Worm (Caenorhabditis elegans): ENCODE measurements around the gene bcl-7.
A peak's percentile ranks its signal among the peaks of the same experiment; 100 is the strongest.

The bcl-7 gene

ce11 chrIII:5940525-5940974, 14.7 kb downstream of the bcl-7 start (continued):
- TF ChIP-seq mxl-3 (GFP tag; optimal IDR thresholded peaks at IDR 0.05) (peak; percentile 90), nhr-28 (tag; optimal IDR thresholded peaks at IDR 0.05) (peak; percentile 67), mxl-2 (GFP tag; conservative IDR thresholded peaks at IDR 0.05) (0 out of 2 replicates have a peak, but pooled peaks have one; percentile 28), pha-4 (GFP tag; IDR thresholded peaks at IDR 0.05) (peak; percentile 51; the same call in 1 of the 2 replicates), pha-4 (tag; optimal IDR thresholded peaks at IDR 0.05) (peak; percentile 69), daf-12 (tag; optimal IDR thresholded peaks at IDR 0.05) (no peak), hlh-11 (tag; optimal IDR thresholded peaks at IDR 0.05) (peak; percentile 92), lim-7 (GFP tag; IDR thresholded peaks at IDR 0.05) (peak; percentile 51; the same call in 1 of the 2 replicates), ceh-32 (tag; optimal IDR thresholded peaks at IDR 0.05; ENCODE audit: poor library complexity) (no peak), pqm-1 (tag; optimal IDR thresholded peaks at IDR 0.05) (peak; percentile 42), mes-2 (tag; optimal IDR thresholded peaks at IDR 0.05; ENCODE audit: poor library complexity, severe bottlenecking) (peak; percentile 60), rbr-2 (tag; optimal IDR thresholded peaks at IDR 0.05) (peak; percentile 51), ceh-62 (tag; optimal IDR thresholded peaks at IDR 0.05) (no peak), ztf-7 (tag; optimal IDR thresholded peaks at IDR 0.05) (no peak), zip-2 (tag; optimal IDR thresholded peaks at IDR 0.05) (peak; percentile 79), ces-1 (GFP tag; optimal IDR thresholded peaks at IDR 0.05) (no peak), fos-1 (tag; optimal IDR thresholded peaks at IDR 0.05) (no peak), dve-1 (tag; optimal IDR thresholded peaks at IDR 0.05; ENCODE audit: insufficient read depth) (peak; percentile 85), D1046.2 (GFP tag; IDR thresholded peaks at IDR 0.05) (0 out of 2 replicates have a peak, but pooled peaks have one; percentile 21), F26F4.8 (GFP tag; conservative IDR thresholded peaks at IDR 0.05) (no peak), ZK337.2 (GFP tag; IDR thresholded peaks at IDR 0.05) (no peak), ZK546.5 (tag; optimal IDR thresholded peaks at IDR 0.05) (no peak), fkh-10 (GFP tag; optimal IDR thresholded peaks at IDR 0.05) (no peak), nhr-25 (tag; optimal IDR thresholded peaks at IDR 0.05; ENCODE audit: borderline replicate concordance, insufficient read depth) (no peak), T20F7.1 (GFP tag; optimal IDR thresholded peaks at IDR 0.05) (peak; percentile 44), F44E2.7 (GFP tag; IDR thresholded peaks at IDR 0.05) (no peak), zip-11 (GFP tag; IDR thresholded peaks at IDR 0.05) (no peak), hlh-30 (tag; optimal IDR thresholded peaks at IDR 0.05; ENCODE audit: insufficient read depth) (peak; percentile 98), dmd-9 (GFP tag; IDR thresholded peaks at IDR 0.05) (no peak), mdt-29 (GFP tag; IDR thresholded peaks at IDR 0.05) (0 out of 2 replicates have a peak, but pooled peaks have one; percentile 50), R02D3.7 (tag; optimal IDR thresholded peaks at IDR 0.05) (no peak), lin-13 (GFP tag; optimal IDR thresholded peaks at IDR 0.05) (peak; percentile 45), php-3 (GFP tag; IDR thresholded peaks at IDR 0.05) (peak; percentile 57; the same call in 1 of the 2 replicates), madf-9 (GFP tag; conservative IDR thresholded peaks at IDR 0.05) (peak; percentile 59), mep-1 (tag; optimal IDR thresholded peaks at IDR 0.05) (peak; percentile 87), nhr-77 (tag; optimal IDR thresholded peaks at IDR 0.05) (peak; percentile 21), arid-1 (GFP tag; conservative IDR thresholded peaks at IDR 0.05) (peak; percentile 50; the same call in 1 of the 2 replicates), nhr-42 (GFP tag; IDR thresholded peaks at IDR 0.05) (no peak), madf-5 (GFP tag; IDR thresholded peaks at IDR 0.05) (0 out of 4 replicates have a peak, but pooled peaks of 1 of the 2 experiments have one; percentile 11), unc-62 (GFP tag; optimal IDR thresholded peaks at IDR 0.05 in 1 of 2) (peak in 1 of 2 experiments; percentile 99), unc-62 (tag; optimal IDR thresholded peaks at IDR 0.05) (peak; percentile 18), nhr-6 (tag; optimal IDR thresholded peaks at IDR 0.05) (no peak), unc-39 (tag; optimal IDR thresholded peaks at IDR 0.05) (no peak), ceh-44 (GFP tag; IDR thresholded peaks at IDR 0.05) (no peak), zfp-3 (GFP tag; conservative IDR thresholded peaks at IDR 0.05) (no peak), ceh-28 (tag; optimal IDR thresholded peaks at IDR 0.05) (peak; percentile 88), sdz-12 (GFP tag; optimal IDR thresholded peaks at IDR 0.05) (no peak), cey-2 (tag; optimal IDR thresholded peaks at IDR 0.05; ENCODE audit: borderline replicate concordance, insufficient read depth) (no peak), lin-15B (tag; optimal IDR thresholded peaks at IDR 0.05) (no peak), egl-43 (GFP tag; IDR thresholded peaks at IDR 0.05) (peak; percentile 75)

Measured in whole organism, L4 larva.